Fruit fly (Drosophila melanogaster) whole organism, embryonic: ENCODE data around the gene ham.
A peak's percentile ranks its signal among the peaks of the same experiment; 100 is the strongest.

ENCODE experiments used
- Adf1 ChIP-seq: fragments of 200-800 bp; sonication (Bioruptor generic); IDR thresholded peaks from 2 replicates; pipeline ENCODE4 v1.3.6; 2022; ENCODE audit warnings: missing biosample characterization, missing genetic modification characterization
- B-H2 ChIP-seq: fragments of 200-800 bp; sonication (Bioruptor generic); optimal IDR thresholded peaks from 2 replicates; lab custom pipeline; 2018; ENCODE audit warnings: missing biosample characterization, mild to moderate bottlenecking, missing genetic modification characterization
- CG12236 ChIP-seq: fragments of 200-800 bp; sonication (Bioruptor generic); optimal IDR thresholded peaks from 2 replicates; lab custom pipeline; 2016; ENCODE audit warnings: missing biosample characterization, missing genetic modification characterization
- CG12744 ChIP-seq: fragments of 200-800 bp; sonication (Bioruptor generic); optimal IDR thresholded peaks from 2 replicates; lab custom pipeline; 2016; ENCODE audit warnings: missing biosample characterization, missing genetic modification characterization
- CG14014 ChIP-seq: fragments of 200-800 bp; sonication (Bioruptor generic); IDR thresholded peaks from 2 replicates; pipeline ENCODE4 v1.3.6; 2022; ENCODE audit warnings: missing biosample characterization, missing genetic modification characterization
- CG17186 ChIP-seq: fragments of 200-800 bp; sonication (Bioruptor generic); optimal IDR thresholded peaks from 3 replicates; lab custom pipeline; 2017; ENCODE audit warnings: missing biosample characterization, missing genetic modification reagents, missing genetic modification characterization
- CG18599 ChIP-seq: fragments of 200-800 bp; sonication (Bioruptor generic); optimal IDR thresholded peaks from 3 replicates; lab custom pipeline; 2017; ENCODE audit warnings: missing biosample characterization, missing genetic modification characterization, mild to moderate bottlenecking, moderate library complexity, missing genetic modification reagents
- CG2202 ChIP-seq: fragments of 200-800 bp; sonication (Bioruptor generic); optimal IDR thresholded peaks from 2 replicates; lab custom pipeline; 2018; ENCODE audit warnings: missing biosample characterization, mild to moderate bottlenecking, missing genetic modification characterization
- CG3163 ChIP-seq: fragments of 200-800 bp; sonication (Bioruptor generic); optimal IDR thresholded peaks from 3 replicates; lab custom pipeline; 2016; ENCODE audit warnings: missing biosample characterization, missing genetic modification characterization
- CG34376 ChIP-seq: fragments of 200-800 bp; sonication (Bioruptor generic); optimal IDR thresholded peaks from 2 replicates; lab custom pipeline; 2018; ENCODE audit warnings: missing biosample characterization, mild to moderate bottlenecking, missing genetic modification characterization
- CG4360 ChIP-seq: fragments of 200-800 bp; sonication (Bioruptor generic); IDR thresholded peaks from 2 replicates; pipeline ENCODE4 v1.3.6; 2022; ENCODE audit warnings: missing biosample characterization, missing genetic modification characterization
- CG6254 ChIP-seq: fragments of 200-800 bp; sonication (Bioruptor generic); optimal IDR thresholded peaks from 3 replicates; lab custom pipeline; 2017; ENCODE audit warnings: mild to moderate bottlenecking, missing biosample characterization, missing genetic modification reagents, missing genetic modification characterization
- CG6854 ChIP-seq: fragments of 200-800 bp; sonication (Bioruptor generic); optimal IDR thresholded peaks from 3 replicates; lab custom pipeline; 2017; ENCODE audit warnings: missing biosample characterization, mild to moderate bottlenecking, missing genetic modification characterization
- CG8478 ChIP-seq: fragments of >200 bp; optimal IDR thresholded peaks from 2 replicates; lab custom pipeline; 2018
- CG9437 ChIP-seq: fragments of 200-800 bp; sonication (Bioruptor generic); optimal IDR thresholded peaks from 2 replicates; lab custom pipeline; 2018; ENCODE audit warnings: missing biosample characterization, mild to moderate bottlenecking, missing genetic modification characterization
- Deaf1 ChIP-seq: fragments of 200-800 bp; optimal IDR thresholded peaks from 3 replicates; lab custom pipeline; 2019; ENCODE audit warnings: missing biosample characterization, mild to moderate bottlenecking, missing genetic modification characterization, moderate library complexity
- Elba2 ChIP-seq: fragments of 200-800 bp; sonication (Bioruptor generic); optimal IDR thresholded peaks from 3 replicates; lab custom pipeline; 2016; ENCODE audit warnings: missing biosample characterization, missing genetic modification characterization
- GATAe ChIP-seq: fragments of 200-800 bp; sonication (Bioruptor generic); conservative IDR thresholded peaks from 2 replicates; pipeline ENCODE4 v1.3.6; 2022; ENCODE audit warnings: missing biosample characterization, missing genetic modification characterization
- HHEX ChIP-seq: fragments of 200-800 bp; sonication (Bioruptor generic); optimal IDR thresholded peaks from 3 replicates; lab custom pipeline; 2017; ENCODE audit warnings: missing biosample characterization, mild to moderate bottlenecking, missing genetic modification characterization, missing genetic modification reagents
- Hey ChIP-seq: fragments of 200-800 bp; sonication (Bioruptor generic); optimal IDR thresholded peaks from 3 replicates; lab custom pipeline; 2018; ENCODE audit warnings: missing biosample characterization, mild to moderate bottlenecking, missing genetic modification characterization
- Hr3 ChIP-seq: fragments of 200-800 bp; sonication (Bioruptor generic); optimal IDR thresholded peaks from 3 replicates; lab custom pipeline; 2016; ENCODE audit warnings: missing biosample characterization, missing genetic modification characterization
- MESR4 ChIP-seq: fragments of 200-800 bp; sonication (Bioruptor generic); optimal IDR thresholded peaks from 2 replicates; lab custom pipeline; 2018; ENCODE audit warnings: missing biosample characterization, mild to moderate bottlenecking, missing genetic modification characterization, moderate library complexity
- Med ChIP-seq: fragments of 200-800 bp; sonication (Bioruptor generic); peaks from one replicate; lab custom pipeline; 2016; ENCODE audit warnings: missing biosample characterization, missing genetic modification characterization, mild to moderate bottlenecking, inconsistent platforms, moderate library complexity
- Nf-YA ChIP-seq: fragments of 200-800 bp; sonication (Bioruptor generic); IDR thresholded peaks from 2 replicates; pipeline ENCODE4 v1.3.6; 2022; ENCODE audit warnings: missing biosample characterization, missing genetic modification characterization
- Nf-YB ChIP-seq: fragments of 200-800 bp; sonication (Bioruptor generic); optimal IDR thresholded peaks from 3 replicates; lab custom pipeline; 2019; ENCODE audit warnings: missing biosample characterization, mild to moderate bottlenecking, missing genetic modification characterization, moderate library complexity
- Nf-YC ChIP-seq: fragments of 200-800 bp; optimal IDR thresholded peaks from 3 replicates; lab custom pipeline; 2019; ENCODE audit warnings: missing biosample characterization, mild to moderate bottlenecking, missing genetic modification characterization, moderate library complexity
- Pdp1 ChIP-seq, 2 experiments: fragments of 200-800 bp; sonication (Bioruptor generic); optimal IDR thresholded peaks; 3 replicates each; lab custom pipeline; 2016; ENCODE audit warnings: missing biosample characterization in 2 of 2, missing genetic modification characterization in 2 of 2, mild to moderate bottlenecking in 1 of 2, moderate library complexity in 1 of 2
- Spps ChIP-seq: fragments of 200-800 bp; sonication (Bioruptor generic); optimal IDR thresholded peaks from 2 replicates; lab custom pipeline; 2018; ENCODE audit warnings: missing biosample characterization, mild to moderate bottlenecking, missing genetic modification characterization
- Trl ChIP-seq, 3 experiments: fragments of >200 bp in 2 of 3; fragments of 200-800 bp in 1 of 3; sonication (Bioruptor generic) in 1 of 3; optimal IDR thresholded peaks; 2 replicates in 1 of 3; 3 replicates in 2 of 3; lab custom pipeline; 2016 to 2017; ENCODE audit warnings: missing biosample characterization in 1 of 3, missing genetic modification characterization in 1 of 3
- ap ChIP-seq: fragments of 200-800 bp; sonication (Bioruptor generic); IDR thresholded peaks from 2 replicates; pipeline ENCODE4 v1.3.6; 2022; ENCODE audit warnings: missing biosample characterization, missing genetic modification characterization
- bowl ChIP-seq: fragments of 200-800 bp; sonication (Bioruptor generic); IDR thresholded peaks from 2 replicates; pipeline ENCODE4 v1.3.6; 2022; ENCODE audit warnings: missing biosample characterization, missing genetic modification characterization
- cg ChIP-seq: fragments of 200-800 bp; sonication (Bioruptor generic); optimal IDR thresholded peaks from 3 replicates; lab custom pipeline; 2019; ENCODE audit warnings: missing biosample characterization, mild to moderate bottlenecking, missing genetic modification characterization, moderate library complexity
- chm ChIP-seq: fragments of 200-800 bp; sonication (Bioruptor generic); IDR thresholded peaks from 2 replicates; pipeline ENCODE4 v1.3.6; 2022; ENCODE audit warnings: missing biosample characterization, missing genetic modification characterization
- ewg ChIP-seq: fragments of 200-800 bp; sonication (Bioruptor generic); optimal IDR thresholded peaks from 3 replicates; lab custom pipeline; 2017; ENCODE audit warnings: mild to moderate bottlenecking, missing biosample characterization, missing genetic modification reagents, missing genetic modification characterization
- exex ChIP-seq: fragments of 200-800 bp; sonication (Bioruptor generic); optimal IDR thresholded peaks from 4 replicates; lab custom pipeline; 2018; ENCODE audit warnings: missing biosample characterization, mild to moderate bottlenecking, missing genetic modification characterization, moderate library complexity
- gce ChIP-seq: fragments of 200-800 bp; sonication (Bioruptor generic); IDR thresholded peaks from 3 replicates; pipeline ENCODE4 v1.3.6; 2022; ENCODE audit warnings: missing biosample characterization, missing genetic modification characterization
- grn ChIP-seq: fragments of 200-800 bp; sonication (Bioruptor generic); optimal IDR thresholded peaks from 3 replicates; lab custom pipeline; 2017; ENCODE audit warnings: missing biosample characterization, missing genetic modification characterization
- ham ChIP-seq: fragments of 200-800 bp; sonication (Bioruptor generic); IDR thresholded peaks from 2 replicates; pipeline ENCODE4 v1.3.6; 2022; ENCODE audit warnings: missing biosample characterization, missing genetic modification characterization
- lilli ChIP-seq: fragments of 200-800 bp; sonication (Bioruptor generic); optimal IDR thresholded peaks from 3 replicates; lab custom pipeline; 2016; ENCODE audit warnings: missing biosample characterization, missing genetic modification characterization
- pita ChIP-seq: fragments of 200-800 bp; sonication (Bioruptor generic); optimal IDR thresholded peaks from 2 replicates; lab custom pipeline; 2017; ENCODE audit warnings: missing biosample characterization, mild to moderate bottlenecking, missing genetic modification characterization
- pros ChIP-seq: fragments of 200-800 bp; sonication (Bioruptor generic); optimal IDR thresholded peaks from 3 replicates; lab custom pipeline; 2019; ENCODE audit warnings: missing biosample characterization, mild to moderate bottlenecking, missing genetic modification characterization, moderate library complexity
- sd ChIP-seq: fragments of 200-800 bp; sonication (Bioruptor generic); optimal IDR thresholded peaks from 3 replicates; lab custom pipeline; 2018; ENCODE audit warnings: missing biosample characterization, mild to moderate bottlenecking, missing genetic modification characterization, moderate library complexity
- sens ChIP-seq: fragments of 200-800 bp; sonication (Bioruptor generic); peaks from one replicate; lab custom pipeline; 2016; ENCODE audit warnings: missing biosample characterization, missing genetic modification characterization
- so ChIP-seq: fragments of 200-800 bp; sonication (Bioruptor generic); IDR thresholded peaks from 3 replicates; pipeline ENCODE4 v1.3.6; 2022; ENCODE audit warnings: missing biosample characterization, missing genetic modification characterization
- sug ChIP-seq: fragments of 200-800 bp; optimal IDR thresholded peaks from 2 replicates; lab custom pipeline; 2019; ENCODE audit warnings: missing biosample characterization, mild to moderate bottlenecking, missing genetic modification characterization, moderate library complexity
- toy ChIP-seq: fragments of 200-800 bp; sonication (Bioruptor generic); IDR thresholded peaks from 2 replicates; pipeline ENCODE4 v1.3.6; 2022; ENCODE audit warnings: missing biosample characterization, missing genetic modification characterization
- yki ChIP-seq: fragments of >200 bp; optimal IDR thresholded peaks from 3 replicates; lab custom pipeline; 2018
- zfh2 ChIP-seq: fragments of 200-800 bp; sonication (Bioruptor generic); optimal IDR thresholded peaks from 2 replicates; lab custom pipeline; 2016; ENCODE audit warnings: missing biosample characterization, missing genetic modification characterization

The ham gene

dm6 chr2L:18795917-18796402 is 3.3 kb upstream of the ham start (continued):
- TF ChIP-seq chm (GFP tag; lab: Robert Waterston, UW) (peak; percentile 25; the same call in 1 of the 2 replicates), cg (GFP tag; lab: Kevin White, UChicago) (peak; percentile 89), CG12744 (GFP tag; lab: Kevin White, UChicago) (no peak), yki (lab: Kevin White, UChicago) (peak; percentile 2), CG34376 (no peak), Nf-YB (GFP tag; lab: Kevin White, UChicago) (peak; percentile 99), Elba2 (GFP tag; lab: Kevin White, UChicago) (no peak), Nf-YA (peak; percentile 83), CG17186 (no peak), ham (peak; percentile 45; the same call in 1 of the 2 replicates), lilli (GFP tag; lab: Kevin White, UChicago) (no peak), Spps (tag; lab: Kevin White, UChicago) (no peak), bowl (GFP tag; lab: Robert Waterston, UW) (no peak), CG12236 (GFP tag; lab: Kevin White, UChicago) (no peak), ewg (GFP tag; lab: Kevin White, UChicago) (peak; percentile 79), sug (peak; percentile 35), toy (GFP tag; lab: Robert Waterston, UW) (no peak), so (GFP tag; lab: Robert Waterston, UW) (no peak), Pdp1 (GFP tag; optimal IDR thresholded peaks at IDR 0.05; lab: Kevin White, UChicago) (peak in 1 of 2 experiments; percentile 34), Deaf1 (tag; lab: Kevin White, UChicago) (peak; percentile 78), Adf1 (GFP tag; lab: Robert Waterston, UW) (no peak), CG4360 (GFP tag; lab: Robert Waterston, UW) (peak; percentile 60), Trl (optimal IDR thresholded peaks at IDR 0.05; lab: Kevin White, UChicago) (peak; percentile 87 to 94), Trl (GFP tag; optimal IDR thresholded peaks at IDR 0.05; lab: Kevin White, UChicago) (peak; percentile 15), MESR4 (GFP tag; lab: Kevin White, UChicago) (no peak)

dm6 chr2L:18793243-18793642 is 537 bp upstream of the ham start:
- no peak for TF ChIP-seq gce (GFP tag; lab: Robert Waterston, UW)
- TF ChIP-seq zfh2, result no peak
- TF ChIP-seq Nf-YC (tag; lab: Kevin White, UChicago), result peak; percentile 58
- TF ChIP-seq CG9437 (GFP tag; lab: Kevin White, UChicago), result no peak
- TF ChIP-seq Nf-YB (GFP tag; lab: Kevin White, UChicago), result peak; percentile 85
- no peak for TF ChIP-seq pita (GFP tag; lab: Kevin White, UChicago)

- TF ChIP-seq pros (GFP tag; lab: Kevin White, UChicago) (no peak), CG8478 (no peak), B-H2 (peak; percentile 3), exex (tag; lab: Kevin White, UChicago) (peak; percentile 97), Nf-YC (tag; lab: Kevin White, UChicago) (peak; percentile 28), sd (tag; lab: Kevin White, UChicago) (peak; percentile 90), Nf-YB (GFP tag; lab: Kevin White, UChicago) (peak; percentile 38), Hey (tag; lab: Kevin White, UChicago) (peak; percentile 36), CG14014 (0 out of 2 replicates have a peak, but pooled peaks have one; percentile 9), sens (GFP tag; lab: Kevin White, UChicago) (peak; percentile 55), CG3163 (GFP tag; lab: Kevin White, UChicago) (no peak), CG6254 (GFP tag; lab: Kevin White, UChicago) (peak; percentile 44), Med (GFP tag; lab: Kevin White, UChicago) (peak; percentile 38), CG18599 (peak; percentile 38), HHEX (GFP tag; lab: Kevin White, UChicago) (peak; percentile 2), ap (GFP tag; lab: Robert Waterston, UW) (no peak), CG2202 (tag; lab: Kevin White, UChicago) (peak; percentile 8), grn (GFP tag; lab: Kevin White, UChicago) (peak; percentile 84), Hr3 (GFP tag; lab: Kevin White, UChicago) (no peak), sug (peak; percentile 87), CG6854 (GFP tag; lab: Kevin White, UChicago) (peak; percentile 2), GATAe (GFP tag; lab: Robert Waterston, UW) (peak; percentile 67)
Measured at dm6 chr2L:18789773-18790385, 2.8 kb downstream of the ham start.
